Fruit fly (Drosophila melanogaster) whole organism: ENCODE measurements around the gene olf413.

ENCODE experiments used
- CG8478 ChIP-seq: fragments of >200 bp; optimal IDR thresholded peaks from 2 replicates; lab custom pipeline; 2018; ENCODE audit warnings: inconsistent platforms
- Dll ChIP-seq: fragments of >200 bp; optimal IDR thresholded peaks from 2 replicates; lab custom pipeline; 2017
- EcR ChIP-seq, 2 experiments: fragments of >200 bp; optimal IDR thresholded peaks; 2 replicates each; lab custom pipeline; 2017; ENCODE audit warnings: missing biosample characterization in 2 of 2, missing genetic modification characterization in 2 of 2, missing genetic modification reagents in 2 of 2
- pan ChIP-seq: fragments of >200 bp; optimal IDR thresholded peaks from 2 replicates; lab custom pipeline; 2017
- psq ChIP-seq: fragments of >200 bp; optimal IDR thresholded peaks from 2 replicates; lab custom pipeline; 2017
- usp ChIP-seq: fragments of >200 bp; optimal IDR thresholded peaks from 2 replicates; lab custom pipeline; 2017; ENCODE audit warnings: missing biosample characterization, missing genetic modification characterization, mixed read lengths

The olf413 gene

dm6 chr3L:22179091-22179778, 43.3 kb downstream of the olf413 start:
- TF ChIP-seq CG8478 (no peak), pan (lab: Kevin White, UChicago) (no peak), usp (GFP tag; lab: Kevin White, UChicago) (no peak), EcR (GFP tag; optimal IDR thresholded peaks at IDR 0.05; lab: Kevin White, UChicago) (no peak), Dll (lab: Kevin White, UChicago) (peak; percentile 68), psq (lab: Kevin White, UChicago) (no peak)

dm6 chr3L:22181555-22181954, 45.7 kb downstream of the olf413 start:
- TF ChIP-seq EcR (GFP tag; optimal IDR thresholded peaks at IDR 0.05; lab: Kevin White, UChicago) (no peak), CG8478 (no peak), usp (GFP tag; lab: Kevin White, UChicago) (no peak), Dll (lab: Kevin White, UChicago) (peak; percentile 64), psq (lab: Kevin White, UChicago) (no peak), pan (lab: Kevin White, UChicago) (no peak)

- no peak for TF ChIP-seq pan (lab: Kevin White, UChicago)
- no peak for TF ChIP-seq psq (lab: Kevin White, UChicago)
- TF ChIP-seq usp (GFP tag; lab: Kevin White, UChicago), result no peak
- no peak for TF ChIP-seq CG8478
- TF ChIP-seq Dll (lab: Kevin White, UChicago), result no peak
- no peak for TF ChIP-seq EcR (GFP tag; optimal IDR thresholded peaks at IDR 0.05; lab: Kevin White, UChicago)
These were observed 50.5 kb downstream of the olf413 start for dm6 chr3L:22186404-22186803.

- TF ChIP-seq pan (lab: Kevin White, UChicago) (no peak), CG8478 (no peak), Dll (lab: Kevin White, UChicago) (no peak), EcR (GFP tag; optimal IDR thresholded peaks at IDR 0.05; lab: Kevin White, UChicago) (no peak), psq (lab: Kevin White, UChicago) (no peak), usp (GFP tag; lab: Kevin White, UChicago) (no peak)
These were observed 51.5 kb downstream of the olf413 start for dm6 chr3L:22187364-22187763.

- TF ChIP-seq usp (GFP tag; lab: Kevin White, UChicago) (no peak), pan (lab: Kevin White, UChicago) (no peak), psq (lab: Kevin White, UChicago) (no peak), Dll (lab: Kevin White, UChicago) (peak; percentile 57), EcR (GFP tag; optimal IDR thresholded peaks at IDR 0.05; lab: Kevin White, UChicago) (peak in 1 of 2 experiments; percentile 69)
These were observed 55.4 kb downstream of the olf413 start for dm6 chr3L:22191055-22191877.

dm6 chr3L:22192214-22192924, 56.5 kb downstream of the olf413 start:
- no peak for TF ChIP-seq usp (GFP tag; lab: Kevin White, UChicago)
- TF ChIP-seq EcR (GFP tag; optimal IDR thresholded peaks at IDR 0.05; lab: Kevin White, UChicago), result peak in 1 of 2 experiments; percentile 89

- TF ChIP-seq Dll (lab: Kevin White, UChicago), result no peak
- no peak for TF ChIP-seq pan (lab: Kevin White, UChicago)
- TF ChIP-seq usp (GFP tag; lab: Kevin White, UChicago), result no peak
- TF ChIP-seq psq (lab: Kevin White, UChicago), result no peak
- no peak for TF ChIP-seq EcR (GFP tag; optimal IDR thresholded peaks at IDR 0.05; lab: Kevin White, UChicago)
- no peak for TF ChIP-seq CG8478
These were observed 57.0 kb downstream of the olf413 start for dm6 chr3L:22192925-22193305.

dm6 chr3L:22197666-22198065, 61.8 kb downstream of the olf413 start:
- TF ChIP-seq usp (GFP tag; lab: Kevin White, UChicago) (no peak), EcR (GFP tag; optimal IDR thresholded peaks at IDR 0.05; lab: Kevin White, UChicago) (no peak), Dll (lab: Kevin White, UChicago) (no peak), CG8478 (no peak), psq (lab: Kevin White, UChicago) (no peak), pan (lab: Kevin White, UChicago) (no peak)

- no peak for TF ChIP-seq Dll (lab: Kevin White, UChicago)
- TF ChIP-seq EcR (GFP tag; optimal IDR thresholded peaks at IDR 0.05; lab: Kevin White, UChicago), result no peak
- no peak for TF ChIP-seq psq (lab: Kevin White, UChicago)
- TF ChIP-seq CG8478, result no peak
- no peak for TF ChIP-seq pan (lab: Kevin White, UChicago)
- TF ChIP-seq usp (GFP tag; lab: Kevin White, UChicago), result no peak
These were observed 63.5 kb downstream of the olf413 start for dm6 chr3L:22199351-22199750.

dm6 chr3L:22204527-22204926, 68.6 kb downstream of the olf413 start:
- TF ChIP-seq CG8478, result no peak
- no peak for TF ChIP-seq EcR (GFP tag; optimal IDR thresholded peaks at IDR 0.05; lab: Kevin White, UChicago)
- TF ChIP-seq pan (lab: Kevin White, UChicago), result no peak
- no peak for TF ChIP-seq usp (GFP tag; lab: Kevin White, UChicago)
- TF ChIP-seq psq (lab: Kevin White, UChicago), result no peak
- no peak for TF ChIP-seq Dll (lab: Kevin White, UChicago)

- TF ChIP-seq pan (lab: Kevin White, UChicago) (no peak), CG8478 (no peak), EcR (GFP tag; optimal IDR thresholded peaks at IDR 0.05; lab: Kevin White, UChicago) (no peak), psq (lab: Kevin White, UChicago) (no peak), Dll (lab: Kevin White, UChicago) (no peak), usp (GFP tag; lab: Kevin White, UChicago) (no peak)
These were observed 71.2 kb downstream of the olf413 start for dm6 chr3L:22207113-22207512.
